Fruit fly (Drosophila melanogaster): Measurements from ENCODE around the gene CG34026.

The CG34026 gene

dm6 chrX:9550565-9551145 is 17.0 kb downstream of the CG34026 start, which contains the start of gene CG32700:
CG32700 (minus strand) TSS chrX:9550838.
- no peak for TF ChIP-seq noc (tag; optimal IDR thresholded peaks at IDR 0.05)

dm6 chrX:9551179-9551578 is 17.6 kb downstream of the CG34026 start:
- no peak for TF ChIP-seq noc (tag; optimal IDR thresholded peaks at IDR 0.05)

- peak; percentile 88 for TF ChIP-seq noc (tag; optimal IDR thresholded peaks at IDR 0.05)
Observed at dm6 chrX:9553545-9554320, 20.1 kb downstream of the CG34026 start.

- TF ChIP-seq noc (tag; optimal IDR thresholded peaks at IDR 0.05) = peak; percentile 66
Observed at dm6 chrX:9554346-9554808, 20.8 kb downstream of the CG34026 start, which contains the start of gene RpS28b. RpS28b (plus strand) TSS chrX:9554623.

- TF ChIP-seq noc (tag; optimal IDR thresholded peaks at IDR 0.05) = no peak
Observed at dm6 chrX:9556397-9556796, 22.8 kb downstream of the CG34026 start, which contains the start of gene CG15317. CG15317 (minus strand) TSS chrX:9556544.

- no peak for TF ChIP-seq noc (tag; optimal IDR thresholded peaks at IDR 0.05)
Observed at dm6 chrX:9571208-9571607, 37.6 kb downstream of the CG34026 start, which contains the start of gene Cubn. Cubn (minus strand) TSS chrX:9571308.

- no peak for TF ChIP-seq noc (tag; optimal IDR thresholded peaks at IDR 0.05)
Observed at dm6 chrX:9576147-9576503, 42.5 kb downstream of the CG34026 start, which contains the start of gene CG42395. CG42395 (minus strand) TSS chrX:9576247.

- no peak for TF ChIP-seq noc (tag; optimal IDR thresholded peaks at IDR 0.05)
Observed at dm6 chrX:9576504-9577337, 43.1 kb downstream of the CG34026 start.

- no peak for TF ChIP-seq noc (tag; optimal IDR thresholded peaks at IDR 0.05)
Observed at dm6 chrX:9577338-9577644, 43.7 kb downstream of the CG34026 start.

- TF ChIP-seq noc (tag; optimal IDR thresholded peaks at IDR 0.05) = no peak
Observed at dm6 chrX:9578014-9578413, 44.4 kb downstream of the CG34026 start.

- TF ChIP-seq noc (tag; optimal IDR thresholded peaks at IDR 0.05) = peak; percentile 99
Observed at dm6 chrX:9578696-9579509, 45.3 kb downstream of the CG34026 start.

- TF ChIP-seq noc (tag; optimal IDR thresholded peaks at IDR 0.05) = no peak
Observed at dm6 chrX:9579918-9580521, 46.4 kb downstream of the CG34026 start, which contains the start of gene LPCAT. LPCAT (minus strand) TSS chrX:9579987.

dm6 chrX:9580544-9580943 is 46.9 kb downstream of the CG34026 start:
- no peak for TF ChIP-seq noc (tag; optimal IDR thresholded peaks at IDR 0.05)

- TF ChIP-seq noc (tag; optimal IDR thresholded peaks at IDR 0.05) = no peak
Observed at dm6 chrX:9581869-9582268, 48.3 kb downstream of the CG34026 start.
